Worm (Caenorhabditis elegans) whole organism, L4 larva: Measurements from ENCODE around the gene sup-18.

ENCODE experiments used
- D1046.2 ChIP-seq: fragments of 200-800 bp; sonication (Bioruptor generic); IDR thresholded peaks from 2 replicates; pipeline ENCODE4 v1.3.6; 2022; ENCODE audit warnings: missing genetic modification characterization, missing compliant biosample characterization
- F26F4.8 ChIP-seq: fragments of 200-800 bp; sonication (Bioruptor generic); conservative IDR thresholded peaks from 2 replicates; pipeline ENCODE4 v1.3.6; 2022; ENCODE audit warnings: missing genetic modification characterization, missing compliant biosample characterization
- F44E2.7 ChIP-seq: fragments of 200-800 bp; sonication (Bioruptor generic); IDR thresholded peaks from 2 replicates; pipeline ENCODE4 v2.1.2; 2022; ENCODE audit warnings: missing genetic modification characterization, missing compliant biosample characterization
- F49E8.2 ChIP-seq: sonication (generic microtip); optimal IDR thresholded peaks from 2 replicates; lab custom pipeline; 2016; ENCODE audit warnings: missing compliant biosample characterization, mild to moderate bottlenecking, missing genetic modification characterization, borderline replicate concordance
- R02D3.7 ChIP-seq: fragments of 150-350 bp; sonication (generic microtip); optimal IDR thresholded peaks from 3 replicates; lab custom pipeline; 2014; ENCODE audit warnings: missing biosample characterization, missing genetic modification characterization
- T20F7.1 ChIP-seq: fragments of 200-800 bp; sonication (Bioruptor generic); optimal IDR thresholded peaks from 2 replicates; lab custom pipeline; 2018; ENCODE audit warnings: mild to moderate bottlenecking, missing genetic modification characterization, missing compliant biosample characterization
- ZK546.5 ChIP-seq, 2 experiments: sonication (generic microtip); optimal IDR thresholded peaks; 2 replicates each; lab custom pipeline; 2017; ENCODE audit warnings: missing biosample characterization in 2 of 2, missing genetic modification characterization in 2 of 2
- aha-1 ChIP-seq: fragments of 150-350 bp; peaks from one replicate; lab custom pipeline; 2014; ENCODE audit warnings: missing biosample characterization, missing genetic modification characterization
- arid-1 ChIP-seq: fragments of 200-800 bp; sonication (Bioruptor generic); conservative IDR thresholded peaks from 2 replicates; pipeline ENCODE4 v1.3.6; 2022; ENCODE audit warnings: missing genetic modification reagents, missing genetic modification characterization, missing compliant biosample characterization
- ceh-28 ChIP-seq: fragments of 150-350 bp; optimal IDR thresholded peaks from 2 replicates; lab custom pipeline; 2014; ENCODE audit warnings: missing biosample characterization, missing genetic modification reagents, missing genetic modification characterization
- ceh-32 ChIP-seq: sonication (generic microtip); optimal IDR thresholded peaks from 2 replicates; lab custom pipeline; 2016; ENCODE audit warnings: mild to moderate bottlenecking, missing genetic modification characterization, missing compliant biosample characterization; ENCODE audit not compliant: poor library complexity
- ceh-44 ChIP-seq: fragments of 200-800 bp; sonication (Bioruptor generic); IDR thresholded peaks from 2 replicates; pipeline ENCODE4 v1.3.6; 2022; ENCODE audit warnings: missing genetic modification reagents, missing genetic modification characterization, missing compliant biosample characterization
- ceh-62 ChIP-seq: sonication (generic microtip); optimal IDR thresholded peaks from 2 replicates; lab custom pipeline; 2017; ENCODE audit warnings: missing biosample characterization, missing genetic modification characterization
- ceh-82 ChIP-seq: sonication (generic microtip); optimal IDR thresholded peaks from 2 replicates; lab custom pipeline; 2017; ENCODE audit warnings: missing biosample characterization, missing genetic modification characterization
- ces-1 ChIP-seq: fragments of 150-350 bp; sonication (generic microtip); optimal IDR thresholded peaks from 4 replicates; lab custom pipeline; 2014; ENCODE audit warnings: missing biosample characterization, missing genetic modification reagents, missing genetic modification characterization
- cey-2 ChIP-seq: sonication (generic microtip); optimal IDR thresholded peaks from 3 replicates; lab custom pipeline; 2017; ENCODE audit warnings: missing genetic modification characterization, mild to moderate bottlenecking, missing compliant biosample characterization, antibody characterized with exemption, borderline replicate concordance; ENCODE audit not compliant: insufficient read depth
- ctbp-1 ChIP-seq: fragments of 200-800 bp; sonication (Bioruptor generic); IDR thresholded peaks from 2 replicates; pipeline ENCODE4 v1.3.6; 2022; ENCODE audit warnings: missing genetic modification reagents, missing genetic modification characterization, missing compliant biosample characterization
- daf-12 ChIP-seq: fragments of 150-350 bp; optimal IDR thresholded peaks from 2 replicates; lab custom pipeline; 2014; ENCODE audit warnings: missing biosample characterization, missing genetic modification reagents, missing genetic modification characterization
- dmd-9 ChIP-seq: fragments of 200-800 bp; sonication (Bioruptor generic); IDR thresholded peaks from 2 replicates; pipeline ENCODE4 v1.3.6; 2022; ENCODE audit warnings: missing genetic modification reagents, missing genetic modification characterization, missing compliant biosample characterization
- egl-43 ChIP-seq: fragments of 200-800 bp; sonication (Bioruptor generic); IDR thresholded peaks from 2 replicates; pipeline ENCODE4 v1.3.6; 2022; ENCODE audit warnings: missing genetic modification reagents, missing genetic modification characterization, missing compliant biosample characterization
- fkh-10 ChIP-seq: fragments of 150-350 bp; optimal IDR thresholded peaks from 2 replicates; lab custom pipeline; 2014; ENCODE audit warnings: missing biosample characterization, missing genetic modification reagents, missing genetic modification characterization
- fos-1 ChIP-seq: fragments of 150-350 bp; optimal IDR thresholded peaks from 2 replicates; lab custom pipeline; 2014; ENCODE audit warnings: missing biosample characterization, missing genetic modification characterization
- jun-1 ChIP-seq: fragments of 150-350 bp; optimal IDR thresholded peaks from 2 replicates; lab custom pipeline; 2014; ENCODE audit warnings: missing biosample characterization, missing genetic modification reagents, missing genetic modification characterization
- lim-7 ChIP-seq: fragments of 200-800 bp; sonication (Bioruptor generic); IDR thresholded peaks from 2 replicates; pipeline ENCODE4 v1.3.6; 2022; ENCODE audit warnings: missing genetic modification characterization, missing compliant biosample characterization
- lin-15B ChIP-seq: fragments of 150-350 bp; sonication (generic microtip); optimal IDR thresholded peaks from 3 replicates; lab custom pipeline; 2014; ENCODE audit warnings: missing biosample characterization, missing genetic modification characterization
- lin-29 ChIP-seq: fragments of 200-800 bp; sonication (Bioruptor generic); IDR thresholded peaks from 2 replicates; pipeline ENCODE4 v1.3.6; 2022; ENCODE audit warnings: missing genetic modification reagents, missing genetic modification characterization, missing compliant biosample characterization
- lin-38 ChIP-seq: fragments of 200-800 bp; sonication (Bioruptor generic); IDR thresholded peaks from 2 replicates; pipeline ENCODE4 v1.3.6; 2022; ENCODE audit warnings: missing genetic modification reagents, missing genetic modification characterization, missing compliant biosample characterization
- lin-39 ChIP-seq: fragments of 150-350 bp; optimal IDR thresholded peaks from 2 replicates; lab custom pipeline; 2014; ENCODE audit warnings: missing biosample characterization, missing genetic modification reagents, missing genetic modification characterization
- lir-3 ChIP-seq: sonication (generic microtip); optimal IDR thresholded peaks from 2 replicates; lab custom pipeline; 2016; ENCODE audit warnings: mild to moderate bottlenecking, missing genetic modification characterization, missing compliant biosample characterization
- lsy-2 ChIP-seq, 2 experiments: fragments of 150-350 bp in 1 of 2; sonication (generic microtip) in 1 of 2; optimal IDR thresholded peaks; 2 replicates each; lab custom pipeline; 2014 to 2017; ENCODE audit warnings: missing biosample characterization in 2 of 2, missing genetic modification characterization in 2 of 2
- madf-9 ChIP-seq: fragments of 200-800 bp; sonication (Bioruptor generic); conservative IDR thresholded peaks from 2 replicates; pipeline ENCODE4 v1.3.6; 2022; ENCODE audit warnings: missing genetic modification reagents, missing genetic modification characterization, missing compliant biosample characterization
- mdt-29 ChIP-seq: fragments of 200-800 bp; sonication (Bioruptor generic); IDR thresholded peaks from 2 replicates; pipeline ENCODE4 v1.3.6; 2022; ENCODE audit warnings: missing genetic modification reagents, missing genetic modification characterization, missing compliant biosample characterization
- mes-2 ChIP-seq: sonication (generic microtip); optimal IDR thresholded peaks from 2 replicates; lab custom pipeline; 2016; ENCODE audit warnings: missing genotype, mild to moderate bottlenecking, missing genetic modification characterization, missing compliant biosample characterization; ENCODE audit not compliant: poor library complexity, severe bottlenecking
- mxl-3 ChIP-seq: fragments of 200-800 bp; sonication (Bioruptor generic); optimal IDR thresholded peaks from 2 replicates; lab custom pipeline; 2018; ENCODE audit warnings: mild to moderate bottlenecking, missing genetic modification characterization, missing compliant biosample characterization
- nhr-10 ChIP-seq: fragments of 150-350 bp; optimal IDR thresholded peaks from 2 replicates; lab custom pipeline; 2014; ENCODE audit warnings: missing biosample characterization, missing genetic modification characterization
- nhr-102 ChIP-seq: sonication (generic microtip); optimal IDR thresholded peaks from 2 replicates; lab custom pipeline; 2016; ENCODE audit warnings: mild to moderate bottlenecking, missing genetic modification characterization, moderate library complexity, missing compliant biosample characterization
- nhr-11 ChIP-seq: fragments of 150-350 bp; optimal IDR thresholded peaks from 2 replicates; lab custom pipeline; 2014; ENCODE audit warnings: missing biosample characterization, missing genetic modification characterization
- nhr-237 ChIP-seq: sonication (generic microtip); optimal IDR thresholded peaks from 2 replicates; lab custom pipeline; 2017; ENCODE audit warnings: missing biosample characterization, missing genetic modification characterization
- nhr-76 ChIP-seq: fragments of 150-350 bp; optimal IDR thresholded peaks from 2 replicates; lab custom pipeline; 2014; ENCODE audit warnings: missing biosample characterization, missing genetic modification characterization
- php-3 ChIP-seq: fragments of 200-800 bp; sonication (Bioruptor generic); IDR thresholded peaks from 2 replicates; pipeline ENCODE4 v1.3.6; 2022; ENCODE audit warnings: missing genetic modification reagents, missing genetic modification characterization, missing compliant biosample characterization
- pqm-1 ChIP-seq: sonication (generic microtip); optimal IDR thresholded peaks from 2 replicates; lab custom pipeline; 2017; ENCODE audit warnings: missing biosample characterization, missing genetic modification characterization
- set-16 ChIP-seq: fragments of 200-800 bp; sonication (Bioruptor generic); IDR thresholded peaks from 2 replicates; pipeline ENCODE4 v1.3.6; 2022; ENCODE audit warnings: missing genetic modification reagents, missing genetic modification characterization, missing compliant biosample characterization
- skn-1 ChIP-seq: fragments of 150-350 bp; optimal IDR thresholded peaks from 2 replicates; lab custom pipeline; 2014; ENCODE audit warnings: missing biosample characterization, missing genetic modification characterization
- snpc-4 ChIP-seq: fragments of 150-350 bp; optimal IDR thresholded peaks from 2 replicates; lab custom pipeline; 2014; ENCODE audit warnings: missing biosample characterization, missing genetic modification characterization
- tag-97 ChIP-seq: fragments of 200-800 bp; sonication (Bioruptor generic); IDR thresholded peaks from 2 replicates; pipeline ENCODE4 v1.3.6; 2022; ENCODE audit warnings: missing genetic modification characterization, missing compliant biosample characterization
- unc-62 ChIP-seq, 3 experiments: fragments of 150-350 bp in 1 of 3; sonication (generic microtip); optimal IDR thresholded peaks in 2 of 3; peaks in 1 of 3; 1 replicate in 1 of 3; 2 replicates in 2 of 3; lab custom pipeline; 2014 to 2017; ENCODE audit warnings: missing biosample characterization in 3 of 3, missing genetic modification characterization in 3 of 3, missing genetic modification reagents in 3 of 3, missing genotype in 1 of 3
- zfp-3 ChIP-seq: fragments of 200-800 bp; sonication (Bioruptor generic); conservative IDR thresholded peaks from 2 replicates; pipeline ENCODE4 v1.3.6; 2022; ENCODE audit warnings: missing genetic modification reagents, missing genetic modification characterization, missing compliant biosample characterization
- zip-11 ChIP-seq: fragments of 200-800 bp; sonication (Bioruptor generic); IDR thresholded peaks from 2 replicates; pipeline ENCODE4 v1.3.6; 2022; ENCODE audit warnings: missing genetic modification characterization, missing compliant biosample characterization
- ztf-7 ChIP-seq: fragments of 150-350 bp; optimal IDR thresholded peaks from 2 replicates; lab custom pipeline; 2014; ENCODE audit warnings: missing biosample characterization, missing genetic modification characterization

sup-18 gene

ce11 chrIII:7854494-7855184, 24.1 kb downstream of the sup-18 start, which contains the start of gene rpl-35 (continued):
- TF ChIP-seq ceh-28 = peak; percentile 74
- peak; percentile 99 for TF ChIP-seq arid-1 (GFP tag; lab: Robert Waterston, UW)
- no peak for TF ChIP-seq F26F4.8 (GFP tag; lab: Robert Waterston, UW)
- TF ChIP-seq ceh-44 (GFP tag; lab: Robert Waterston, UW) = peak; percentile 88
- TF ChIP-seq ZK546.5 (tag; optimal IDR thresholded peaks at IDR 0.05; lab: Kevin White, UChicago) = peak in 1 of 2 experiments; percentile 91
- peak; percentile 96 for TF ChIP-seq F44E2.7 (GFP tag; lab: Robert Waterston, UW)
- TF ChIP-seq ceh-32 (tag; lab: Kevin White, UChicago) = peak; percentile 83
- peak; percentile 93; the same call in 1 of the 2 replicates for TF ChIP-seq tag-97 (GFP tag; lab: Robert Waterston, UW)
- no peak; the same call in 1 of the 2 replicates for TF ChIP-seq set-16 (GFP tag; lab: Robert Waterston, UW)
- peak; percentile 97 for TF ChIP-seq jun-1
- TF ChIP-seq lin-29 (GFP tag; lab: Robert Waterston, UW) = peak; percentile 99
- peak; percentile 98 for TF ChIP-seq D1046.2 (GFP tag; lab: Robert Waterston, UW)
- peak; percentile 99 for TF ChIP-seq zfp-3 (GFP tag; lab: Robert Waterston, UW)
- peak; percentile 98 for TF ChIP-seq mdt-29 (GFP tag; lab: Robert Waterston, UW)
- TF ChIP-seq mes-2 (tag; lab: Kevin White, UChicago) = peak; percentile 100
- peak; percentile 93 for TF ChIP-seq ztf-7 (tag; lab: Kevin White, UChicago)
- peak; percentile 97 for TF ChIP-seq nhr-10 (tag; lab: Kevin White, UChicago)
- TF ChIP-seq daf-12 (tag; lab: Kevin White, UChicago) = no peak
- no peak for TF ChIP-seq ceh-62 (tag; lab: Kevin White, UChicago)
- peak; percentile 98 for TF ChIP-seq lin-15B (tag; lab: Kevin White, UChicago)
- TF ChIP-seq unc-62 (GFP tag; optimal IDR thresholded peaks at IDR 0.05 in 1 of 2; lab: Kevin White, UChicago) = peak in 1 of 2 experiments; percentile 100
- TF ChIP-seq unc-62 (tag; optimal IDR thresholded peaks at IDR 0.05; lab: Kevin White, UChicago) = peak; percentile 32
- TF ChIP-seq nhr-76 (tag; lab: Kevin White, UChicago) = peak; percentile 86
- peak; percentile 99 for TF ChIP-seq T20F7.1 (GFP tag; lab: Kevin White, UChicago)
- TF ChIP-seq F49E8.2 (tag; lab: Kevin White, UChicago) = peak; percentile 98
- peak; percentile 99 for TF ChIP-seq nhr-102 (tag; lab: Kevin White, UChicago)
- peak; percentile 92 for TF ChIP-seq lin-39
- TF ChIP-seq lsy-2 (tag; optimal IDR thresholded peaks at IDR 0.05; lab: Kevin White, UChicago) = peak; percentile 99
- TF ChIP-seq madf-9 = peak; percentile 99
- peak; percentile 97 for TF ChIP-seq ces-1
- TF ChIP-seq pqm-1 = peak; percentile 87
- peak; percentile 86 for TF ChIP-seq lim-7 (GFP tag; lab: Robert Waterston, UW)
- peak; percentile 98 for TF ChIP-seq lin-38 (GFP tag; lab: Robert Waterston, UW)
- peak; percentile 86; the same call in 1 of the 2 replicates for TF ChIP-seq zip-11 (GFP tag; lab: Robert Waterston, UW)
- peak; percentile 99 for TF ChIP-seq dmd-9 (GFP tag; lab: Robert Waterston, UW)
- TF ChIP-seq, all 104 proteins: peak for 98

DNA sequence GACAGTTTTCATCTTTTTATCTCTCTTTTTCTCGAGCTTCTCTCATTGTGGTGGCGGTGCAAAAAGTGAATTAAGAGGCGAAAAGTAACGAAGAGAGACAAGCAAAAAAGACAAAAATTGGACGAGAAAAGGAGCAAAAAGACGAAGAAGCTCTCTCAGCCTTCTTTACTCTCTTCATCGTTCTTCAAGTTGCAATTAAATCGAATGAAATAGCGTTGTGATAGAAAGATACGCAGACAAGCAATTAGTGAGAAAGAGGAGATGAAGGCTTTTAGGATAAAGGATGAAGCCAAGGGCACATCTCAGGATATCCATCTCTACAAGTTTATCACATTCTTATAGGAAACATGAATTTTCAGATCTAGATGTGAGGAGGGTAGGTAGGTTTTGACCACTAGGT, 30.5 kb downstream of the sup-18 start:
- TF ChIP-seq php-3 (GFP tag; lab: Robert Waterston, UW) (no peak), zip-11 (GFP tag; lab: Robert Waterston, UW) (no peak), aha-1 (peak; percentile 69), R02D3.7 (tag; lab: Kevin White, UChicago) (no peak), fkh-10 (peak; percentile 17), ctbp-1 (GFP tag; lab: Robert Waterston, UW) (no peak), skn-1 (tag; lab: Kevin White, UChicago) (no peak), cey-2 (tag; lab: Kevin White, UChicago) (no peak), lin-38 (GFP tag; lab: Robert Waterston, UW) (no peak), snpc-4 (no peak), fos-1 (no peak), lir-3 (tag; lab: Kevin White, UChicago) (no peak), nhr-237 (tag; lab: Kevin White, UChicago) (no peak), F26F4.8 (GFP tag; lab: Robert Waterston, UW) (no peak), mxl-3 (no peak), lsy-2 (tag; optimal IDR thresholded peaks at IDR 0.05; lab: Kevin White, UChicago) (peak in 1 of 2 experiments; percentile 22), egl-43 (no peak), zfp-3 (GFP tag; lab: Robert Waterston, UW) (no peak), nhr-11 (tag; lab: Kevin White, UChicago) (no peak), ceh-82 (no peak)
- TF ChIP-seq, all 104 proteins: peak for 3
